Fruit fly (Drosophila melanogaster) whole organism, wandering third instar larva: Measurements from ENCODE around the gene Gr85a.

Source experiments
- HLH106 ChIP-seq: fragments of 200-800 bp; optimal IDR thresholded peaks from 3 replicates; lab custom pipeline; 2019; ENCODE audit warnings: missing biosample characterization, mild to moderate bottlenecking, missing genetic modification characterization, moderate library complexity
- Hnf4 ChIP-seq: fragments of 200-800 bp; sonication (Bioruptor generic); optimal IDR thresholded peaks from 2 replicates; lab custom pipeline; 2016; ENCODE audit warnings: missing biosample characterization, mild to moderate bottlenecking, missing genetic modification characterization
- Jra ChIP-seq: sonication (Bioruptor generic); optimal IDR thresholded peaks from 2 replicates; lab custom pipeline; 2016; ENCODE audit warnings: missing biosample characterization, missing genetic modification characterization
- Myc ChIP-seq: fragments of >200 bp; optimal IDR thresholded peaks from 2 replicates; lab custom pipeline; 2017
- Sp1 ChIP-seq: fragments of 200-800 bp; sonication (Bioruptor generic); optimal IDR thresholded peaks from 3 replicates; lab custom pipeline; 2019; ENCODE audit warnings: missing biosample characterization, mild to moderate bottlenecking, missing genetic modification characterization, moderate library complexity
- Vsx2 ChIP-seq: fragments of 200-300, 225-300 bp; sonication (Bioruptor generic); optimal IDR thresholded peaks from 2 replicates; lab custom pipeline; 2018; ENCODE audit warnings: missing biosample characterization, missing genetic modification characterization; ENCODE audit not compliant: partially characterized antibody
- brk ChIP-seq: fragments of 200-800 bp; sonication (Bioruptor generic); optimal IDR thresholded peaks from 2 replicates; lab custom pipeline; 2016; ENCODE audit warnings: missing biosample characterization, mild to moderate bottlenecking, missing genetic modification characterization
- dl ChIP-seq, 2 experiments: fragments of 175-275, 200-275 bp in 1 of 2; fragments of 200-275 bp in 1 of 2; sonication (Bioruptor generic); optimal IDR thresholded peaks; lab custom pipeline; 2018; ENCODE audit warnings: mild to moderate bottlenecking in 2 of 2, missing biosample characterization in 2 of 2, missing genetic modification characterization in 2 of 2, moderate library complexity in 2 of 2; ENCODE audit not compliant: partially characterized antibody in 2 of 2, insufficient read depth in 1 of 2
- ey ChIP-seq: fragments of 200-800 bp; sonication (Bioruptor generic); optimal IDR thresholded peaks from 2 replicates; lab custom pipeline; 2016; ENCODE audit warnings: missing biosample characterization, missing genetic modification characterization
- jim ChIP-seq: fragments of 175-275, 200-325 bp; sonication (Bioruptor generic); optimal IDR thresholded peaks from 2 replicates; lab custom pipeline; 2016; ENCODE audit warnings: missing biosample characterization, mild to moderate bottlenecking, missing genetic modification characterization
- pan ChIP-seq: fragments of >200 bp; optimal IDR thresholded peaks from 2 replicates; lab custom pipeline; 2017
- psq ChIP-seq: fragments of 200-800 bp; sonication (Bioruptor generic); optimal IDR thresholded peaks from 3 replicates; lab custom pipeline; 2017; ENCODE audit warnings: missing biosample characterization, mild to moderate bottlenecking, missing genetic modification characterization, moderate library complexity
- sv ChIP-seq: fragments of 200-800 bp; sonication (Bioruptor generic); optimal IDR thresholded peaks from 3 replicates; lab custom pipeline; 2016; ENCODE audit warnings: missing biosample characterization, missing genetic modification characterization
- woc ChIP-seq: sonication (Bioruptor generic); optimal IDR thresholded peaks from 2 replicates; lab custom pipeline; 2016; ENCODE audit warnings: missing biosample characterization, mild to moderate bottlenecking, missing genetic modification characterization

dm6 chr3R:10028378-10028777 is 31.8 kb upstream of the Gr85a start:
- TF ChIP-seq HLH106 (tag; lab: Kevin White, UChicago): no peak
- no peak for TF ChIP-seq brk (GFP tag; lab: Kevin White, UChicago)
- TF ChIP-seq jim: no peak
- TF ChIP-seq Hnf4 (GFP tag; lab: Kevin White, UChicago): no peak
- TF ChIP-seq Sp1 (GFP tag; lab: Kevin White, UChicago): no peak
- TF ChIP-seq psq (GFP tag; lab: Kevin White, UChicago): no peak
- TF ChIP-seq ey (GFP tag; lab: Kevin White, UChicago): no peak
- no peak for TF ChIP-seq pan
- no peak for TF ChIP-seq Vsx2 (GFP tag; lab: Kevin White, UChicago)
- TF ChIP-seq Myc (lab: Kevin White, UChicago): no peak
- no peak for TF ChIP-seq dl (GFP tag; optimal IDR thresholded peaks at IDR 0.05; lab: Kevin White, UChicago; ENCODE audit: insufficient read depth in 1 of 2, partially characterized antibody in 2 of 2)
- no peak for TF ChIP-seq Jra (GFP tag; lab: Kevin White, UChicago)
- no peak for TF ChIP-seq woc (GFP tag; lab: Kevin White, UChicago)
- TF ChIP-seq sv: no peak
